Fruit fly (Drosophila melanogaster): ENCODE measurements around the gene mRpL28.

mRpL28 gene

DNA sequence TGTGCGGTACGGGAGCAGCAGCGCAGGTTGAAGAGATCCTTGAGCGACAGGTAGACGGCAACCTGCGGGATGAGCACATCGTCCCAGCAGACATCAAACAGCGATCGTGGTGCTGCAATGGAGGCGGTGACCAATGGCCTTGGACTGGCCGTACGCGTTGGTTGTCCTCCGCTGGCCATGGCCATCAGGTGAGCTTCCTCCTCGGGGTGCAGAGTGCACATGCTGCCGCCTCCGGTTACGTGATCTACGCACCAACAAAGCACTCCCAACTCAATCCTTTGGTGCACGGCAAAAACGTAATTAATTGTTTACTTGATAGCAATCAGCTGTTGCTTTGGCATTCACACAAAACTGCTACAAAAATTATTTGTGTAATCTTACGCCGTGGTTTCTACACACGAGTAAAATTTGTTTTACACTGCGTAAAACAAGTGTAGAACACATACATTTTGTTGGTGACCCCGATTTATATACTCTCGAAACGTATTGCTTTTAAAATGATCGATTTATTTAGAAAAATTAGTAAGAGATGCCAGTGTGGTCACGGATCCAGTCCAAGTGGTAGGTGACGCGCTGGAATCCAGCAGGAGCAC lies 24.2 kb upstream of the mRpL28 start, which contains the start of gene jet:
Gene jet (minus strand): TSS at position 332 of the 593 bp plus-strand sequence.
- TF ChIP-seq Pif1B (GFP tag; optimal IDR thresholded peaks at IDR 0.05) (no peak), CG8159 (tag; optimal IDR thresholded peaks at IDR 0.05) (no peak), fd96Ca (GFP tag; IDR thresholded peaks at IDR 0.05) (no peak)

- TF ChIP-seq Pif1A (GFP tag; optimal IDR thresholded peaks at IDR 0.05) = no peak
- no peak for TF ChIP-seq CG10348 (GFP tag; IDR thresholded peaks at IDR 0.05)
- TF ChIP-seq CG9948 (tag; optimal IDR thresholded peaks at IDR 0.05) = no peak
- no peak for TF ChIP-seq Pif1B (GFP tag; optimal IDR thresholded peaks at IDR 0.05)
- no peak for TF ChIP-seq CG15710 (tag; optimal IDR thresholded peaks at IDR 0.05)
- TF ChIP-seq CG8159 (tag; optimal IDR thresholded peaks at IDR 0.05) = no peak
- TF ChIP-seq fd96Ca (GFP tag; IDR thresholded peaks at IDR 0.05) = no peak
- no peak for TF ChIP-seq CG8301 (tag; optimal IDR thresholded peaks at IDR 0.05)
These were observed 23.1 kb upstream of the mRpL28 start, which contains the start of gene Jon25Biii for dm6 chr2L:4950667-4951066. Gene Jon25Biii (minus strand): TSS chr2L:4950767.

dm6 chr2L:4953086-4953570 lies 20.6 kb upstream of the mRpL28 start, which contains the start of gene Jon25Bii:
Gene Jon25Bii (minus strand): TSS chr2L:4953136.
- TF ChIP-seq EcR (GFP tag; optimal IDR thresholded peaks at IDR 0.05) (no peak), CG15710 (tag; optimal IDR thresholded peaks at IDR 0.05) (no peak), D1 (tag; optimal IDR thresholded peaks at IDR 0.05) (no peak)

DNA sequence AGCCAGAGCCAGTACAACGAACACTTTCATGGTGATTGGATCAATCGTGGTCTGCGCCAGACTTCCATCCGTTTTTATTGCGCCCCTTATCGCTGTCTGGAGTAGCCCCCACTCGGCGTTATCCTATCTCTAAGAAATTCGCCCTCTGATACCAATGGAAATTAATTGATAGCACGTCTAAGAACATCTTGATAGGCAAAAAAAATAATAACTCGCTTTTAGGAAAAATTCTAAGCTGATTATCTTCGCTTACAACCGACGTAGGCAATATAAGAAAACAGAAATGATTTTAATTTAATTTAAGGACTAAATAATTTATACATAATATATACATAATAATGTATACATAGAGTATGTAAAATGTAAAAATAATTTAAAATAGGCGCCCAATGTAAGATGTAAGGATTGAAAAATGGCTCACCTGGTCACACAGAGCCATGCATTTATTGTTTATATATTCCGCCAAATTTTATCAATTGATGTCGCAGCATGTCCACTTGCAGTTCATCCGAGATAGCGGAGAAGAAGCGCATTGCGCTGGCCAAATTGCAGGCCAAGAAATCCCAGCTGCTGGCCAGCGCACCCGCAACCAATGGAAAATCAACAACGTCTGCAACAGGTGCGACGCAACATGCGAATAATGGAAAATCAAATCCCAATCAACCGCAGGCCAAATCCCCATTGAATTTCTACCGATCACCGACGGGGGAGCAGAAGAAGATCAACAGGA lies 18.5 kb upstream of the mRpL28 start, which contains the start of the genes Jon25Bi and Marcal1:
Gene Jon25Bi (minus strand): TSS at position 51 of the 730 bp plus-strand sequence.
Gene Marcal1 (plus strand): TSS at position 416 of the 730 bp plus-strand sequence.
- TF ChIP-seq CG10348 (GFP tag; IDR thresholded peaks at IDR 0.05) = no peak

- TF ChIP-seq CG17806 (tag; optimal IDR thresholded peaks at IDR 0.05) (no peak), CG9948 (tag; optimal IDR thresholded peaks at IDR 0.05) (no peak), Snoo (tag; optimal IDR thresholded peaks at IDR 0.05) (no peak), CG8159 (tag; optimal IDR thresholded peaks at IDR 0.05) (no peak), fd96Ca (GFP tag; IDR thresholded peaks at IDR 0.05) (no peak), CG32121 (GFP tag; IDR thresholded peaks at IDR 0.05) (no peak), CG13204 (GFP tag; optimal IDR thresholded peaks at IDR 0.05) (no peak), CG14655 (GFP tag; optimal IDR thresholded peaks at IDR 0.05) (no peak), CG8301 (tag; optimal IDR thresholded peaks at IDR 0.05) (no peak), Ets98B (GFP tag; IDR thresholded peaks at IDR 0.05) (no peak), rn (GFP tag; IDR thresholded peaks at IDR 0.05) (no peak), EcR (GFP tag; optimal IDR thresholded peaks at IDR 0.05) (no peak), CG4496 (GFP tag; IDR thresholded peaks at IDR 0.05) (no peak), CG10348 (GFP tag; IDR thresholded peaks at IDR 0.05) (no peak), Pif1A (GFP tag; optimal IDR thresholded peaks at IDR 0.05) (no peak), gl (tag; optimal IDR thresholded peaks at IDR 0.05) (no peak), CG34367 (tag; optimal IDR thresholded peaks at IDR 0.05) (no peak), Pif1B (GFP tag; optimal IDR thresholded peaks at IDR 0.05) (no peak), CG12605 (GFP tag; IDR thresholded peaks at IDR 0.05) (no peak), CG15710 (tag; optimal IDR thresholded peaks at IDR 0.05) (no peak)
These were observed 15.7 kb upstream of the mRpL28 start, which contains the start of gene CG34124 for dm6 chr2L:4958111-4958510. Gene CG34124 (plus strand): TSS chr2L:4958411.

DNA sequence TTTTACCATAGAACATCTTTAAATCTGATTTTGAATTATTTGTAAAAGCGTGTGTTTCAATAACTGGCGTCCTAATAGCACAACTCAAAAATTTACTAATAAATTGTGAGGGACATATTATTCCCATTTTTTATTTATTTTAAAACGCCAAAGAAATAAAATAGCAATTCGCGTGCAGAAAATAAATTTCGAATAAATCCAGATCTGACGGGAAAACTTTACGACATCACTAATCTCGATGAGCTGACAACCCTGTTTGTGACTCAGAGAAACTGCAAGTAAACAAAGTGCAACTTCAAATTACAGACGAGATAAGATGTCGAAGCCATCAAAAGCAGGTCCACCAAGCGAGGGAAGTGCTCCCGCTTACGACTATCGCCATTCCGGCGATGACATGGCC lies 8.4 kb upstream of the mRpL28 start, which contains the start of gene CG34125:
Gene CG34125 (plus strand): TSS at position 254 of the 400 bp plus-strand sequence.
- TF ChIP-seq CG12605 (GFP tag; IDR thresholded peaks at IDR 0.05) = no peak
- no peak for TF ChIP-seq CG9948 (tag; optimal IDR thresholded peaks at IDR 0.05)

dm6 chr2L:4965923-4966322 lies 7.9 kb upstream of the mRpL28 start:
- TF ChIP-seq CG17806 (tag; optimal IDR thresholded peaks at IDR 0.05) = no peak
- TF ChIP-seq CG10348 (GFP tag; IDR thresholded peaks at IDR 0.05) = no peak
- no peak for TF ChIP-seq CG32121 (GFP tag; IDR thresholded peaks at IDR 0.05)
- TF ChIP-seq CG4496 (GFP tag; IDR thresholded peaks at IDR 0.05) = no peak
- TF ChIP-seq Ets98B (GFP tag; IDR thresholded peaks at IDR 0.05) = no peak
- no peak for TF ChIP-seq CG15710 (tag; optimal IDR thresholded peaks at IDR 0.05)
- no peak for TF ChIP-seq Snoo (tag; optimal IDR thresholded peaks at IDR 0.05)
- no peak for TF ChIP-seq Pif1A (GFP tag; optimal IDR thresholded peaks at IDR 0.05)
- TF ChIP-seq EcR (GFP tag; optimal IDR thresholded peaks at IDR 0.05) = no peak
- no peak for TF ChIP-seq CG8159 (tag; optimal IDR thresholded peaks at IDR 0.05)

Measured in whole organism, pupa.